Fruit fly (Drosophila melanogaster): ENCODE data around the gene CG31407.

CG31407 gene

dm6 chr3R:10001174-10001789 is 23.7 kb downstream of the CG31407 start, which contains the start of gene CG5359 (continued):
- no peak for TF ChIP-seq unpg (GFP tag; optimal IDR thresholded peaks at IDR 0.05)
- TF ChIP-seq bcd (GFP tag; optimal IDR thresholded peaks at IDR 0.05) = no peak
- peak; percentile 37 for TF ChIP-seq sens (GFP tag)
- TF ChIP-seq jing (GFP tag; optimal IDR thresholded peaks at IDR 0.05) = no peak
- TF ChIP-seq Dref (GFP tag; IDR thresholded peaks at IDR 0.05) = peak; percentile 46
- no peak for TF ChIP-seq CG15696 (tag; optimal IDR thresholded peaks at IDR 0.05)
- no peak for TF ChIP-seq stc (GFP tag; IDR thresholded peaks at IDR 0.05)
- no peak for TF ChIP-seq NK7.1 (GFP tag; optimal IDR thresholded peaks at IDR 0.05)
- no peak for TF ChIP-seq CG15601 (tag; optimal IDR thresholded peaks at IDR 0.05)
- no peak for TF ChIP-seq BtbVII (GFP tag; optimal IDR thresholded peaks at IDR 0.05)
- no peak for TF ChIP-seq sug (tag; optimal IDR thresholded peaks at IDR 0.05)
- TF ChIP-seq CG7786 (GFP tag; optimal IDR thresholded peaks at IDR 0.05) = no peak
- TF ChIP-seq CG11398 (GFP tag; optimal IDR thresholded peaks at IDR 0.05) = no peak
- TF ChIP-seq CG5953 (GFP tag; IDR thresholded peaks at IDR 0.05) = no peak
- TF ChIP-seq GATAe (GFP tag; conservative IDR thresholded peaks at IDR 0.05) = no peak
- peak; percentile 21 for TF ChIP-seq MESR4 (GFP tag; optimal IDR thresholded peaks at IDR 0.05)
- TF ChIP-seq Dll (GFP tag; IDR thresholded peaks at IDR 0.05; ENCODE audit: partially characterized antibody) = 0 out of 4 replicates have a peak, but pooled peaks have one; percentile 32
- TF ChIP-seq salm (tag; optimal IDR thresholded peaks at IDR 0.05) = no peak
- TF ChIP-seq run (tag; optimal IDR thresholded peaks at IDR 0.05) = no peak
- no peak for TF ChIP-seq CTCF (GFP tag; optimal IDR thresholded peaks at IDR 0.05)
- TF ChIP-seq Mrtf (GFP tag; IDR thresholded peaks at IDR 0.05) = no peak
- TF ChIP-seq bab2 (GFP tag; optimal IDR thresholded peaks at IDR 0.05) = no peak
- no peak for TF ChIP-seq chif (GFP tag; optimal IDR thresholded peaks at IDR 0.05)
- no peak for TF ChIP-seq CG33213 (GFP tag; optimal IDR thresholded peaks at IDR 0.05)
- TF ChIP-seq E2f2 (GFP tag; IDR thresholded peaks at IDR 0.05) = peak; percentile 95
- no peak for TF ChIP-seq Elba2 (GFP tag; optimal IDR thresholded peaks at IDR 0.05)
- peak; percentile 68 for TF ChIP-seq CG9797 (GFP tag; optimal IDR thresholded peaks at IDR 0.05)
- no peak for TF ChIP-seq h (optimal IDR thresholded peaks at IDR 0.05)
- no peak for TF ChIP-seq tgo (GFP tag; IDR thresholded peaks at IDR 0.05)
- no peak for TF ChIP-seq CG32772 (GFP tag; IDR thresholded peaks at IDR 0.05)
- no peak for TF ChIP-seq B-H2 (GFP tag; optimal IDR thresholded peaks at IDR 0.05)
- no peak for TF ChIP-seq CG30403 (GFP tag; optimal IDR thresholded peaks at IDR 0.05)
- TF ChIP-seq croc (GFP tag; conservative IDR thresholded peaks at IDR 0.05) = no peak
- no peak for TF ChIP-seq eve (GFP tag; optimal IDR thresholded peaks at IDR 0.05)
- no peak for TF ChIP-seq Hey (tag; optimal IDR thresholded peaks at IDR 0.05)
- TF ChIP-seq CG11696 (GFP tag; IDR thresholded peaks at IDR 0.05) = no peak
- TF ChIP-seq z (GFP tag; IDR thresholded peaks at IDR 0.05) = no peak
- TF ChIP-seq HmgZ (tag; optimal IDR thresholded peaks at IDR 0.05) = no peak
- TF ChIP-seq CG11504 (tag; optimal IDR thresholded peaks at IDR 0.05) = no peak
- no peak for TF ChIP-seq CG8924 (tag; optimal IDR thresholded peaks at IDR 0.05)
- no peak for TF ChIP-seq CG9932 (GFP tag; IDR thresholded peaks at IDR 0.05)
- no peak for TF ChIP-seq dmrt11E (tag; optimal IDR thresholded peaks at IDR 0.05)
- TF ChIP-seq ems (GFP tag; optimal IDR thresholded peaks at IDR 0.05) = no peak
- TF ChIP-seq Bteb2 (GFP tag; optimal IDR thresholded peaks at IDR 0.05) = no peak
- TF ChIP-seq Dp (GFP tag; optimal IDR thresholded peaks at IDR 0.05) = peak; percentile 93
- TF ChIP-seq CG11085 (GFP tag; IDR thresholded peaks at IDR 0.05) = no peak
- no peak for TF ChIP-seq ac (GFP tag; optimal IDR thresholded peaks at IDR 0.05)
- no peak for TF ChIP-seq CG10462 (GFP tag; optimal IDR thresholded peaks at IDR 0.05)
- no peak for TF ChIP-seq al (GFP tag; IDR thresholded peaks at IDR 0.05)
- no peak for TF ChIP-seq Kr (GFP tag; optimal IDR thresholded peaks at IDR 0.05)
- no peak for TF ChIP-seq fd96Cb (tag; optimal IDR thresholded peaks at IDR 0.05)
- peak; percentile 62 for TF ChIP-seq trem (tag; optimal IDR thresholded peaks at IDR 0.05)
- TF ChIP-seq CG18262 (tag; optimal IDR thresholded peaks at IDR 0.05) = no peak

Data from whole organism, embryonic.